Worm (Caenorhabditis elegans) whole organism, L1 larva: ENCODE results near the gene rsks-1.

Experiments
- C16A3.4 ChIP-seq: fragments of 150-350 bp; optimal IDR thresholded peaks from 2 replicates; lab custom pipeline; 2014; ENCODE audit warnings: missing biosample characterization, missing genetic modification characterization
- F16B12.6 ChIP-seq: fragments of 150-350 bp; optimal IDR thresholded peaks from 2 replicates; lab custom pipeline; 2014; ENCODE audit warnings: missing biosample characterization, missing genetic modification characterization
- Y116A8C.19 ChIP-seq: sonication (generic microtip); optimal IDR thresholded peaks from 2 replicates; lab custom pipeline; 2016; ENCODE audit warnings: missing compliant biosample characterization, missing genetic modification characterization, borderline replicate concordance
- aha-1 ChIP-seq: fragments of 150-350 bp; optimal IDR thresholded peaks from 2 replicates; lab custom pipeline; 2014; ENCODE audit warnings: missing biosample characterization, missing genetic modification characterization
- alr-1 ChIP-seq: fragments of 200-800 bp; sonication (Bioruptor generic); optimal IDR thresholded peaks from 2 replicates; lab custom pipeline; 2018; ENCODE audit warnings: borderline replicate concordance, mild to moderate bottlenecking, missing genetic modification characterization, missing compliant biosample characterization
- aly-2 ChIP-seq: fragments of 150-350 bp; optimal IDR thresholded peaks from 2 replicates; lab custom pipeline; 2014; ENCODE audit warnings: missing biosample characterization, missing genetic modification characterization
- blmp-1 ChIP-seq: fragments of 150-350 bp; optimal IDR thresholded peaks from 2 replicates; lab custom pipeline; 2014; ENCODE audit warnings: missing biosample characterization, missing genetic modification characterization
- ceh-88 ChIP-seq: fragments of 200-800 bp; sonication (Bioruptor generic); IDR thresholded peaks from 2 replicates; pipeline ENCODE4 v1.3.6; 2022; ENCODE audit warnings: missing genetic modification characterization, missing compliant biosample characterization
- dpl-1 ChIP-seq, 3 experiments: fragments of 150-350 bp in 2 of 3; sonication (generic microtip) in 1 of 3; optimal IDR thresholded peaks; 2 replicates each; lab custom pipeline; 2014 to 2017; ENCODE audit warnings: missing biosample characterization in 3 of 3, missing genetic modification characterization in 3 of 3, missing genetic modification reagents in 3 of 3
- efl-1 ChIP-seq, 4 experiments: fragments of 150-350 bp; optimal IDR thresholded peaks in 3 of 4; peaks in 1 of 4; 1 replicate in 1 of 4; 2 replicates in 3 of 4; lab custom pipeline; 2014; ENCODE audit warnings: missing biosample characterization in 2 of 4, missing genetic modification characterization in 2 of 4, missing genetic modification reagents in 2 of 4
- efl-3 ChIP-seq: fragments of 200-800 bp; sonication (Bioruptor generic); optimal IDR thresholded peaks from 2 replicates; lab custom pipeline; 2018; ENCODE audit warnings: mild to moderate bottlenecking, missing genetic modification characterization, missing compliant biosample characterization
- egl-13 ChIP-seq: sonication (generic microtip); optimal IDR thresholded peaks from 2 replicates; lab custom pipeline; 2016; ENCODE audit warnings: missing genotype, missing genetic modification reagents, missing genetic modification characterization, missing compliant biosample characterization
- egl-27 ChIP-seq, 2 experiments: fragments of 150-350 bp in 1 of 2; sonication (generic microtip); optimal IDR thresholded peaks; 3 replicates each; lab custom pipeline; 2017 to 2018; ENCODE audit warnings: missing biosample characterization in 2 of 2, missing genetic modification characterization in 2 of 2, missing genetic modification reagents in 2 of 2
- elt-2 ChIP-seq: sonication (generic microtip); optimal IDR thresholded peaks from 2 replicates; lab custom pipeline; 2016; ENCODE audit warnings: missing genetic modification characterization, mild to moderate bottlenecking, inconsistent platforms, missing compliant biosample characterization, missing genetic modification reagents
- elt-3 ChIP-seq, 6 experiments: fragments of 150-350 bp in 1 of 6; sonication (generic microtip); optimal IDR thresholded peaks; 2 replicates each; lab custom pipeline; 2017 to 2018; ENCODE audit warnings: missing biosample characterization in 6 of 6, missing genetic modification characterization in 6 of 6, inconsistent platforms in 1 of 6
- fkh-4 ChIP-seq: sonication (generic microtip); optimal IDR thresholded peaks from 2 replicates; lab custom pipeline; 2016; ENCODE audit warnings: missing compliant biosample characterization, missing genetic modification characterization, borderline replicate concordance
- fkh-8 ChIP-seq: sonication (generic microtip); optimal IDR thresholded peaks from 2 replicates; lab custom pipeline; 2016; ENCODE audit warnings: mild to moderate bottlenecking, missing genetic modification characterization, missing compliant biosample characterization
- fos-1 ChIP-seq: fragments of 150-350 bp; optimal IDR thresholded peaks from 2 replicates; lab custom pipeline; 2014; ENCODE audit warnings: missing biosample characterization, missing genetic modification characterization
- hpl-2 ChIP-seq: fragments of 150-350 bp; optimal IDR thresholded peaks from 2 replicates; lab custom pipeline; 2014; ENCODE audit warnings: missing biosample characterization, missing genetic modification reagents, missing genetic modification characterization
- isw-1 ChIP-seq: fragments of 200-800 bp; sonication (Bioruptor generic); IDR thresholded peaks from 2 replicates; pipeline ENCODE4 v1.3.6; 2022; ENCODE audit warnings: missing genetic modification characterization, missing compliant biosample characterization
- lin-13 ChIP-seq: fragments of 150-350 bp; optimal IDR thresholded peaks from 2 replicates; lab custom pipeline; 2014; ENCODE audit warnings: missing biosample characterization, missing genetic modification reagents, missing genetic modification characterization
- lin-15B ChIP-seq: fragments of 150-350 bp; sonication (generic microtip); optimal IDR thresholded peaks from 3 replicates; lab custom pipeline; 2014; ENCODE audit warnings: missing biosample characterization, missing genetic modification characterization
- lin-35 ChIP-seq, 2 experiments: fragments of 150-350 bp; optimal IDR thresholded peaks; 2 replicates each; lab custom pipeline; 2014; ENCODE audit warnings: missing biosample characterization in 2 of 2, missing genetic modification characterization in 2 of 2, missing genetic modification reagents in 2 of 2
- lir-3 ChIP-seq: sonication (generic microtip); optimal IDR thresholded peaks from 2 replicates; lab custom pipeline; 2016; ENCODE audit warnings: mild to moderate bottlenecking, missing genetic modification characterization, moderate library complexity, missing compliant biosample characterization; ENCODE audit not compliant: poor library complexity
- mdl-1 ChIP-seq, 2 experiments: fragments of 150-350 bp; optimal IDR thresholded peaks; 2 replicates each; lab custom pipeline; 2014 to 2017; ENCODE audit warnings: missing biosample characterization in 2 of 2, missing genetic modification characterization in 2 of 2, inconsistent platforms in 1 of 2
- mef-2 ChIP-seq: fragments of 150-350 bp; optimal IDR thresholded peaks from 2 replicates; lab custom pipeline; 2014; ENCODE audit warnings: missing biosample characterization, missing genetic modification characterization
- mep-1 ChIP-seq: fragments of 150-350 bp; optimal IDR thresholded peaks from 2 replicates; lab custom pipeline; 2014; ENCODE audit warnings: missing biosample characterization, missing genetic modification characterization
- nhr-11 ChIP-seq: fragments of 150-350 bp; optimal IDR thresholded peaks from 2 replicates; lab custom pipeline; 2014; ENCODE audit warnings: missing biosample characterization, missing genetic modification characterization
- nhr-12 ChIP-seq: sonication (generic microtip); optimal IDR thresholded peaks from 2 replicates; lab custom pipeline; 2017; ENCODE audit warnings: missing biosample characterization, missing genetic modification characterization
- nhr-20 ChIP-seq: sonication (generic microtip); optimal IDR thresholded peaks from 2 replicates; lab custom pipeline; 2016; ENCODE audit warnings: mild to moderate bottlenecking, missing genetic modification characterization, missing compliant biosample characterization
- nhr-237 ChIP-seq: fragments of 150-350 bp; optimal IDR thresholded peaks from 2 replicates; lab custom pipeline; 2014; ENCODE audit warnings: missing biosample characterization, missing genetic modification characterization
- nhr-28 ChIP-seq: fragments of 150-350 bp; optimal IDR thresholded peaks from 2 replicates; lab custom pipeline; 2014; ENCODE audit warnings: missing biosample characterization, missing genetic modification characterization
- nhr-71 ChIP-seq: sonication (generic microtip); optimal IDR thresholded peaks from 2 replicates; lab custom pipeline; 2016; ENCODE audit warnings: mild to moderate bottlenecking, missing genetic modification characterization, moderate library complexity, missing compliant biosample characterization
- nhr-84 ChIP-seq: sonication (generic microtip); optimal IDR thresholded peaks from 2 replicates; lab custom pipeline; 2017; ENCODE audit warnings: missing biosample characterization, missing genetic modification characterization
- nhr-85 ChIP-seq: sonication (generic microtip); peaks from one replicate; lab custom pipeline; 2016; ENCODE audit warnings: missing genetic modification characterization, inconsistent platforms, missing compliant biosample characterization
- pax-3 ChIP-seq: fragments of 200-800 bp; sonication (Bioruptor generic); optimal IDR thresholded peaks from 2 replicates; lab custom pipeline; 2018; ENCODE audit warnings: mild to moderate bottlenecking, missing genetic modification characterization, moderate library complexity, missing compliant biosample characterization
- snpc-4 ChIP-seq: fragments of 150-350 bp; optimal IDR thresholded peaks from 2 replicates; lab custom pipeline; 2014; ENCODE audit warnings: missing biosample characterization, missing genetic modification characterization
- sox-4 ChIP-seq: sonication (generic microtip); optimal IDR thresholded peaks from 2 replicates; lab custom pipeline; 2016; ENCODE audit warnings: missing genetic modification characterization, missing compliant biosample characterization
- sptf-1 ChIP-seq: fragments of 150-350 bp; optimal IDR thresholded peaks from 2 replicates; lab custom pipeline; 2014; ENCODE audit warnings: missing biosample characterization, missing genetic modification characterization
- tbx-2 ChIP-seq: sonication (generic microtip); optimal IDR thresholded peaks from 2 replicates; lab custom pipeline; 2016; ENCODE audit warnings: missing genetic modification characterization, missing compliant biosample characterization
- unc-30 ChIP-seq: sonication (generic microtip); optimal IDR thresholded peaks from 2 replicates; lab custom pipeline; 2017; ENCODE audit warnings: missing biosample characterization, missing genetic modification characterization

rsks-1 gene

ce11 chrIII:11267372-11267771 lies 22.5 kb downstream of the rsks-1 start:
- TF ChIP-seq egl-13, result no peak
- no peak for TF ChIP-seq nhr-71 (tag; lab: Kevin White, UChicago)
- TF ChIP-seq lin-13 (GFP tag; lab: Kevin White, UChicago), result no peak
- no peak for TF ChIP-seq sptf-1
- TF ChIP-seq ceh-88 (GFP tag; lab: Robert Waterston, UW), result no peak
- TF ChIP-seq hpl-2 (GFP tag; lab: Kevin White, UChicago), result no peak
- TF ChIP-seq dpl-1 (GFP tag; optimal IDR thresholded peaks at IDR 0.05; lab: Kevin White, UChicago), result no peak
- TF ChIP-seq isw-1, result no peak
- no peak for TF ChIP-seq mdl-1 (tag; optimal IDR thresholded peaks at IDR 0.05; lab: Kevin White, UChicago)
- TF ChIP-seq pax-3 (tag; lab: Kevin White, UChicago), result no peak
- no peak for TF ChIP-seq fos-1 (tag; lab: Kevin White, UChicago)
- no peak for TF ChIP-seq egl-27 (tag; optimal IDR thresholded peaks at IDR 0.05; lab: Kevin White, UChicago)
- no peak for TF ChIP-seq lin-15B (tag; lab: Kevin White, UChicago)
- no peak for TF ChIP-seq nhr-12 (tag; lab: Kevin White, UChicago)
- TF ChIP-seq lin-35 (GFP tag; optimal IDR thresholded peaks at IDR 0.05; lab: Kevin White, UChicago), result peak in 1 of 2 experiments; percentile 4
- TF ChIP-seq nhr-20, result peak; percentile 26
- TF ChIP-seq C16A3.4, result no peak
- no peak for TF ChIP-seq F16B12.6 (tag; lab: Kevin White, UChicago)
- no peak for TF ChIP-seq fkh-4
- TF ChIP-seq mep-1 (tag; lab: Kevin White, UChicago), result no peak
- TF ChIP-seq alr-1 (tag; lab: Kevin White, UChicago), result no peak
- no peak for TF ChIP-seq elt-3 (tag; optimal IDR thresholded peaks at IDR 0.05; lab: Kevin White, UChicago)
- no peak for TF ChIP-seq efl-3 (GFP tag; lab: Kevin White, UChicago)
- no peak for TF ChIP-seq nhr-84 (tag; lab: Kevin White, UChicago)
- TF ChIP-seq fkh-8 (tag; lab: Kevin White, UChicago), result no peak
- no peak for TF ChIP-seq nhr-85 (tag; lab: Kevin White, UChicago)
- no peak for TF ChIP-seq efl-1 (optimal IDR thresholded peaks at IDR 0.05; lab: Kevin White, UChicago)
- TF ChIP-seq efl-1 (GFP tag; optimal IDR thresholded peaks at IDR 0.05 in 1 of 2; lab: Kevin White, UChicago), result peak in 1 of 2 experiments; percentile 43
- TF ChIP-seq blmp-1, result peak; percentile 52
- TF ChIP-seq snpc-4 (tag; lab: Kevin White, UChicago), result no peak
- TF ChIP-seq nhr-11, result no peak
- no peak for TF ChIP-seq aly-2 (tag; lab: Kevin White, UChicago)
- TF ChIP-seq lir-3 (tag; lab: Kevin White, UChicago), result no peak
- TF ChIP-seq aha-1 (tag; lab: Kevin White, UChicago), result no peak
- TF ChIP-seq tbx-2 (tag; lab: Kevin White, UChicago), result no peak
- no peak for TF ChIP-seq unc-30 (tag; lab: Kevin White, UChicago)
- TF ChIP-seq elt-2 (tag; lab: Kevin White, UChicago), result peak; percentile 48
- TF ChIP-seq nhr-237 (tag; lab: Kevin White, UChicago), result no peak

- TF ChIP-seq efl-1 (optimal IDR thresholded peaks at IDR 0.05; lab: Kevin White, UChicago), result no peak
- peak in 1 of 2 experiments; percentile 24 for TF ChIP-seq efl-1 (GFP tag; optimal IDR thresholded peaks at IDR 0.05 in 1 of 2; lab: Kevin White, UChicago)
- no peak for TF ChIP-seq nhr-85 (tag; lab: Kevin White, UChicago)
Measured at ce11 chrIII:11268532-11268931, 23.6 kb downstream of the rsks-1 start.

ce11 chrIII:11269206-11269605 lies 24.3 kb downstream of the rsks-1 start:
- TF ChIP-seq nhr-28 (tag; lab: Kevin White, UChicago) (no peak), F16B12.6 (tag; lab: Kevin White, UChicago) (no peak), Y116A8C.19 (tag; lab: Kevin White, UChicago) (no peak), aly-2 (tag; lab: Kevin White, UChicago) (no peak), sox-4 (no peak), efl-1 (optimal IDR thresholded peaks at IDR 0.05; lab: Kevin White, UChicago) (no peak), efl-1 (GFP tag; optimal IDR thresholded peaks at IDR 0.05 in 1 of 2; lab: Kevin White, UChicago) (peak in 1 of 2 experiments; percentile 36), elt-2 (tag; lab: Kevin White, UChicago) (peak; percentile 6), mef-2 (no peak)
